Worm (Caenorhabditis elegans): ENCODE results near the gene ZK287.4.

ZK287.4 gene

DNA sequence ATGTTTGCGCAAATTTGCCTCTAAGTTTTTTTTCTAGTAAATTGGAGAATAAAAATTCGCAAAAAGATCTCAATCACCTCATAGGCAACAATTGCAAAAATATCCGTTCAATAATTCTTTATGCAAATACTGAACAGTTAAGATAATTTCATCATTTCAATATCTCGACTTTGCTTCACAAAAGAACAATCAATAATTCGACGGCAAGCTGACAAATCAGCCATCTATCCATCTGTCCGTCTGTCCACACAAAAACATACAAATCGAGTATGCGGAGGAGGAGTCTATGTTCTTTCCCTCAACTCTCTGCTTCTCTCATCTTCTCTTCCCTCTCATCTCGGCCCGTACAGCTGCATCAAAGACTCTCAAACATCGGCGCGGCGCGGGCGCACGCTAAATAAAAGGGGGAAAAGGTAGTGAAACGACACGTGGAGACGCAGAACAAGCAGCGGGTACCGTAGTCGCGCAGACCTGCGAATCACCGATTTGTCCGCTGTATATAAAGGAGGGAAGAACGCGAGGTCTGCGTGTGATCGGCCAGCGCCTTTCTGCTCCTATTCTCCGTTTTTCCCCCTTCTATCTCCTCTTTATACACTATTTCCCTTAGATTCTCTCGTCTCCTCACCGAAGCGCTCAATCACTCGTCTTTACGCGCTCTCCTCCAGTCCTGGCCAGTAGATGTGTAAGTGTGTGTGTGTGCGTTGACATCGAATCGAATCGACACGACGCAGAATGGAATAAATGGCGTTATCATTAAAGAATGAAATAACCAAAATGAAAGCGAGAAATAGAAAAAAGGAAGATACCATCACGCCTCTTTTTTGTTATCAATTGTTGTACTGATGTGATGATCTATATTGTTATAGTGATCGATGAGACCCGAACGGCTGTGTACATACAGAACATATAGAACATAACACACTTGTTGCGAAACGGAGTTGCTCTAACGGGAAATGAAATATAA lies 45.6 kb upstream of the ZK287.4 start (continued):
- TF ChIP-seq mep-1 (tag; optimal IDR thresholded peaks at IDR 0.05) (peak; percentile 76), C34B4.2 (tag; optimal IDR thresholded peaks at IDR 0.05) (no peak), unc-30 (tag; optimal IDR thresholded peaks at IDR 0.05) (no peak), pag-3 (tag; optimal IDR thresholded peaks at IDR 0.05; ENCODE audit: borderline replicate concordance, insufficient read depth) (no peak), efl-3 (GFP tag; optimal IDR thresholded peaks at IDR 0.05) (peak; percentile 49), nhr-237 (tag; optimal IDR thresholded peaks at IDR 0.05) (peak; percentile 59)

ce11 chrV:9729462-9730162 lies 44.2 kb upstream of the ZK287.4 start, which contains the start of the genes aagr-3 and drap-1:
TSS of gene aagr-3 (minus strand) at chrV:9729512.
TSS of gene drap-1 (plus strand) at chrV:9730106.
- TF ChIP-seq pag-3 (tag; optimal IDR thresholded peaks at IDR 0.05; ENCODE audit: borderline replicate concordance, insufficient read depth) = no peak
- TF ChIP-seq nhr-47 (tag; optimal IDR thresholded peaks at IDR 0.05) = peak; percentile 20
- peak; percentile 56 for TF ChIP-seq lin-15B (tag; optimal IDR thresholded peaks at IDR 0.05)
- TF ChIP-seq hlh-4 (tag; optimal IDR thresholded peaks at IDR 0.05) = no peak
- TF ChIP-seq ceh-8 (GFP tag; optimal IDR thresholded peaks at IDR 0.05) = no peak
- TF ChIP-seq aha-1 (tag; optimal IDR thresholded peaks at IDR 0.05) = no peak
- TF ChIP-seq nhr-28 (tag; optimal IDR thresholded peaks at IDR 0.05) = no peak
- no peak for TF ChIP-seq zag-1 (tag; optimal IDR thresholded peaks at IDR 0.05)
- peak; percentile 52 to 84 (median 75) for TF ChIP-seq dpl-1 (GFP tag; optimal IDR thresholded peaks at IDR 0.05)
- TF ChIP-seq lin-35 (GFP tag; optimal IDR thresholded peaks at IDR 0.05) = peak; percentile 79 to 89
- no peak for TF ChIP-seq vab-15 (tag; optimal IDR thresholded peaks at IDR 0.05)
- TF ChIP-seq ceh-90 (tag; optimal IDR thresholded peaks at IDR 0.05) = no peak
- TF ChIP-seq efl-1 (optimal IDR thresholded peaks at IDR 0.05) = peak; percentile 21 to 71
- TF ChIP-seq efl-1 (GFP tag; optimal IDR thresholded peaks at IDR 0.05 in 1 of 2) = peak; percentile 80 to 97
- no peak for TF ChIP-seq ceh-63 (GFP tag; optimal IDR thresholded peaks at IDR 0.05)
- TF ChIP-seq snu-23 (GFP tag; optimal IDR thresholded peaks at IDR 0.05) = peak; percentile 51
- TF ChIP-seq unc-130 (tag; optimal IDR thresholded peaks at IDR 0.05) = no peak
- no peak for TF ChIP-seq alr-1 (tag; optimal IDR thresholded peaks at IDR 0.05; ENCODE audit: borderline replicate concordance)
- TF ChIP-seq nhr-11 (tag; optimal IDR thresholded peaks at IDR 0.05) = no peak
- TF ChIP-seq jun-1 (tag; optimal IDR thresholded peaks at IDR 0.05) = peak; percentile 3
- peak; percentile 58 for TF ChIP-seq lin-14 (GFP tag; optimal IDR thresholded peaks at IDR 0.05)
- no peak for TF ChIP-seq lir-3 (tag; optimal IDR thresholded peaks at IDR 0.05; ENCODE audit: poor library complexity)
- TF ChIP-seq hlh-17 (GFP tag; optimal IDR thresholded peaks at IDR 0.05; ENCODE audit: borderline replicate concordance) = no peak
- TF ChIP-seq ets-5 (GFP tag; IDR thresholded peaks at IDR 0.05) = no peak
- peak; percentile 36 for TF ChIP-seq fos-1 (tag; optimal IDR thresholded peaks at IDR 0.05)
- no peak for TF ChIP-seq zip-4 (GFP tag; optimal IDR thresholded peaks at IDR 0.05)
- TF ChIP-seq egl-27 (tag; optimal IDR thresholded peaks at IDR 0.05) = no peak
- TF ChIP-seq nhr-19 (GFP tag; conservative IDR thresholded peaks at IDR 0.05) = peak; percentile 40
- TF ChIP-seq lsy-2 (tag; optimal IDR thresholded peaks at IDR 0.05) = peak; percentile 51 to 88
- TF ChIP-seq egl-13 (tag; optimal IDR thresholded peaks at IDR 0.05) = no peak
- TF ChIP-seq rnt-1 (tag; optimal IDR thresholded peaks at IDR 0.05) = peak; percentile 12
- peak; percentile 11 for TF ChIP-seq elt-2 (tag; optimal IDR thresholded peaks at IDR 0.05)
- TF ChIP-seq ceh-88 (GFP tag; IDR thresholded peaks at IDR 0.05) = no peak
- no peak for TF ChIP-seq sox-4 (tag; optimal IDR thresholded peaks at IDR 0.05)
- TF ChIP-seq sptf-1 (tag; optimal IDR thresholded peaks at IDR 0.05) = no peak
- TF ChIP-seq isw-1 (GFP tag; IDR thresholded peaks at IDR 0.05) = no peak
- TF ChIP-seq pqm-1 (tag; optimal IDR thresholded peaks at IDR 0.05) = no peak
- TF ChIP-seq fkh-4 (tag; optimal IDR thresholded peaks at IDR 0.05; ENCODE audit: borderline replicate concordance) = no peak
- no peak for TF ChIP-seq snpc-4 (tag; optimal IDR thresholded peaks at IDR 0.05)
- TF ChIP-seq mdl-1 (tag; optimal IDR thresholded peaks at IDR 0.05) = peak in 1 of 2 experiments; percentile 42
- no peak for TF ChIP-seq mef-2 (tag; optimal IDR thresholded peaks at IDR 0.05)
- TF ChIP-seq nhr-84 (tag; optimal IDR thresholded peaks at IDR 0.05) = no peak
